Worm (Caenorhabditis elegans) whole organism, L2 larva: ENCODE data around the gene max-1.

ENCODE experiments used
- C34F6.9 ChIP-seq: fragments of 150-350 bp; optimal IDR thresholded peaks from 2 replicates; lab custom pipeline; 2014; ENCODE audit warnings: missing biosample characterization, missing genetic modification characterization
- F13H6.1 ChIP-seq: sonication (generic microtip); optimal IDR thresholded peaks from 2 replicates; lab custom pipeline; 2016; ENCODE audit warnings: missing genetic modification characterization, missing compliant biosample characterization
- Y55F3AM.14 ChIP-seq: fragments of 200-800 bp; sonication (Bioruptor generic); optimal IDR thresholded peaks from 2 replicates; lab custom pipeline; 2018; ENCODE audit warnings: mild to moderate bottlenecking, missing genetic modification characterization, missing compliant biosample characterization
- alr-1 ChIP-seq: fragments of 150-350 bp; optimal IDR thresholded peaks from 2 replicates; lab custom pipeline; 2014; ENCODE audit warnings: missing biosample characterization, missing genetic modification characterization
- blmp-1 ChIP-seq: sonication (generic microtip); optimal IDR thresholded peaks from 2 replicates; lab custom pipeline; 2017; ENCODE audit warnings: missing genetic modification characterization, mild to moderate bottlenecking, missing compliant biosample characterization, antibody characterized with exemption, moderate library complexity; ENCODE audit not compliant: insufficient read depth
- ceh-16 ChIP-seq: fragments of 150-350 bp; optimal IDR thresholded peaks from 2 replicates; lab custom pipeline; 2014; ENCODE audit warnings: missing biosample characterization, missing genetic modification characterization
- ceh-82 ChIP-seq: fragments of 150-350 bp; optimal IDR thresholded peaks from 2 replicates; lab custom pipeline; 2014; ENCODE audit warnings: missing biosample characterization, missing genetic modification characterization
- egl-27 ChIP-seq: sonication (generic microtip); optimal IDR thresholded peaks from 3 replicates; lab custom pipeline; 2017; ENCODE audit warnings: missing biosample characterization, missing genetic modification reagents, missing genetic modification characterization
- elt-1 ChIP-seq: fragments of 150-350 bp; optimal IDR thresholded peaks from 2 replicates; lab custom pipeline; 2014; ENCODE audit warnings: missing biosample characterization, missing genetic modification characterization
- fos-1 ChIP-seq: fragments of 150-350 bp; optimal IDR thresholded peaks from 2 replicates; lab custom pipeline; 2014; ENCODE audit warnings: missing biosample characterization, missing genetic modification characterization
- gmeb-1 ChIP-seq: fragments of 150-350 bp; optimal IDR thresholded peaks from 2 replicates; lab custom pipeline; 2014; ENCODE audit warnings: missing biosample characterization, missing genetic modification characterization
- lin-11 ChIP-seq: fragments of 150-350 bp; sonication (generic microtip); optimal IDR thresholded peaks from 2 replicates; lab custom pipeline; 2014; ENCODE audit warnings: missing biosample characterization, missing genetic modification characterization, inconsistent platforms, mixed read lengths
- lin-39 ChIP-seq: fragments of 150-350 bp; optimal IDR thresholded peaks from 2 replicates; lab custom pipeline; 2014; ENCODE audit warnings: missing biosample characterization, missing genetic modification reagents, missing genetic modification characterization
- lsy-2 ChIP-seq, 2 experiments: fragments of 150-350 bp in 1 of 2; sonication (generic microtip) in 1 of 2; optimal IDR thresholded peaks; 2 replicates each; lab custom pipeline; 2014 to 2017; ENCODE audit warnings: missing biosample characterization in 2 of 2, missing genetic modification characterization in 2 of 2
- mab-5 ChIP-seq: fragments of 150-350 bp; optimal IDR thresholded peaks from 2 replicates; lab custom pipeline; 2014; ENCODE audit warnings: missing biosample characterization, missing genetic modification characterization
- mdl-1 ChIP-seq, 2 experiments: fragments of 150-350 bp in 1 of 2; sonication (generic microtip) in 1 of 2; optimal IDR thresholded peaks; 2 replicates each; lab custom pipeline; 2017; ENCODE audit warnings: missing biosample characterization in 2 of 2, missing genetic modification characterization in 2 of 2
- nhr-10 ChIP-seq: sonication (generic microtip); optimal IDR thresholded peaks from 2 replicates; lab custom pipeline; 2017; ENCODE audit warnings: missing biosample characterization, missing genetic modification characterization
- nhr-11 ChIP-seq: fragments of 150-350 bp; optimal IDR thresholded peaks from 2 replicates; lab custom pipeline; 2014; ENCODE audit warnings: missing biosample characterization, missing genetic modification characterization
- nhr-12 ChIP-seq: fragments of 150-350 bp; optimal IDR thresholded peaks from 2 replicates; lab custom pipeline; 2014; ENCODE audit warnings: missing biosample characterization, missing genetic modification characterization
- nhr-129 ChIP-seq: fragments of 150-350 bp; optimal IDR thresholded peaks from 2 replicates; lab custom pipeline; 2014; ENCODE audit warnings: missing biosample characterization, missing genetic modification characterization
- nhr-237 ChIP-seq: fragments of 150-350 bp; optimal IDR thresholded peaks from 2 replicates; lab custom pipeline; 2014; ENCODE audit warnings: missing biosample characterization, missing genetic modification characterization
- nhr-25 ChIP-seq: fragments of 150-350 bp; sonication (generic microtip); optimal IDR thresholded peaks from 3 replicates; lab custom pipeline; 2014; ENCODE audit warnings: missing biosample characterization, missing genetic modification characterization
- nhr-6 ChIP-seq: fragments of 150-350 bp; optimal IDR thresholded peaks from 2 replicates; lab custom pipeline; 2014; ENCODE audit warnings: missing biosample characterization, missing genetic modification characterization
- peb-1 ChIP-seq: fragments of 150-350 bp; optimal IDR thresholded peaks from 2 replicates; lab custom pipeline; 2014; ENCODE audit warnings: missing biosample characterization, missing genetic modification characterization
- sem-4 ChIP-seq: fragments of 150-350 bp; optimal IDR thresholded peaks from 2 replicates; lab custom pipeline; 2014; ENCODE audit warnings: missing biosample characterization, missing genetic modification reagents, missing genetic modification characterization
- skn-1 ChIP-seq: sonication (generic microtip); optimal IDR thresholded peaks from 2 replicates; lab custom pipeline; 2017; ENCODE audit warnings: missing biosample characterization, missing genetic modification characterization
- sma-3 ChIP-seq: sonication (generic microtip); optimal IDR thresholded peaks from 2 replicates; lab custom pipeline; 2016; ENCODE audit warnings: missing genetic modification reagents, missing genetic modification characterization, missing compliant biosample characterization
- sma-9 ChIP-seq, 2 experiments: fragments of 150-350 bp in 1 of 2; sonication (generic microtip) in 1 of 2; optimal IDR thresholded peaks; 2 replicates each; lab custom pipeline; 2014 to 2016; ENCODE audit warnings: missing genetic modification characterization in 2 of 2, mild to moderate bottlenecking in 1 of 2, missing biosample characterization in 1 of 2, missing compliant biosample characterization in 1 of 2, missing genetic modification reagents in 1 of 2, moderate library complexity in 1 of 2
- unc-55 ChIP-seq: fragments of 150-350 bp; sonication (generic microtip); optimal IDR thresholded peaks from 3 replicates; lab custom pipeline; 2014; ENCODE audit warnings: missing biosample characterization, missing genetic modification reagents, missing genetic modification characterization
- unc-62 ChIP-seq: fragments of 150-350 bp; optimal IDR thresholded peaks from 2 replicates; lab custom pipeline; 2014; ENCODE audit warnings: missing biosample characterization, missing genetic modification reagents, missing genetic modification characterization
- zag-1 ChIP-seq: fragments of 150-350 bp; optimal IDR thresholded peaks from 2 replicates; lab custom pipeline; 2014; ENCODE audit warnings: missing biosample characterization, missing genetic modification characterization
- ztf-1 ChIP-seq: fragments of 200-800 bp; sonication (Bioruptor generic); conservative IDR thresholded peaks from 2 replicates; pipeline ENCODE4 v1.3.6; 2022; ENCODE audit warnings: missing genetic modification characterization, missing compliant biosample characterization
- ztf-4 ChIP-seq: fragments of 150-350 bp; optimal IDR thresholded peaks from 2 replicates; lab custom pipeline; 2014; ENCODE audit warnings: missing biosample characterization, missing genetic modification characterization

The max-1 gene

ce11 chrV:13075432-13075831, 44.6 kb downstream of the max-1 start:
- no peak for TF ChIP-seq nhr-129 (tag; lab: Kevin White, UChicago)
- no peak for TF ChIP-seq peb-1 (tag; lab: Kevin White, UChicago)
- TF ChIP-seq skn-1, result no peak

DNA sequence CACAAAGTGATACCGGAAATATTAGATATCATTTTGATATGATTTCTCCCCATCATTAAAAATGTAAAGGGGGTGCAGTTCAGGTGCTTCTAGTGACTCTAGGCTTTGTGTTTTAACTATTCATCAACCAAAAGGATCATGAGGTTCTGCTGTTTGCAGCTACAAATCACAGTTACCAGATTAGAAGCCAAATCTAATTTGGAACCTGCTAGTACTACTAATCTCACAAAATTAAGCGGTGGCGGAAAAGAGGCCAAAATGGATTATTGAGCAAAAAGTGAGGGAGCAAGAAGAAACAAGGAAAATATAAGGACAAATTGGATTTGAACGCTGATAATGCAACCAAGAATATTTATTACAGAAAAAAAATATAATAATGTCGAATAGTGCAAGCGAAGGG, 45.9 kb downstream of the max-1 start:
- TF ChIP-seq egl-27 (tag; lab: Kevin White, UChicago), result no peak
- TF ChIP-seq lin-11 (tag; lab: Kevin White, UChicago), result no peak
- no peak for TF ChIP-seq nhr-11 (tag; lab: Kevin White, UChicago)
- no peak for TF ChIP-seq sma-3 (GFP tag; lab: Kevin White, UChicago)
- no peak for TF ChIP-seq lin-39 (tag; lab: Kevin White, UChicago)
- TF ChIP-seq ceh-16 (tag; lab: Kevin White, UChicago), result no peak
- TF ChIP-seq F13H6.1, result no peak
- TF ChIP-seq blmp-1 (tag; lab: Kevin White, UChicago), result no peak
- TF ChIP-seq sem-4 (tag; lab: Kevin White, UChicago), result no peak
- TF ChIP-seq nhr-25 (tag; lab: Kevin White, UChicago), result no peak
- TF ChIP-seq nhr-12 (tag; lab: Kevin White, UChicago), result no peak
- TF ChIP-seq fos-1, result no peak
- no peak for TF ChIP-seq gmeb-1 (tag; lab: Kevin White, UChicago)
- TF ChIP-seq nhr-6 (tag; lab: Kevin White, UChicago), result no peak
- TF ChIP-seq nhr-10, result no peak
- TF ChIP-seq zag-1 (tag; lab: Kevin White, UChicago), result no peak

DNA sequence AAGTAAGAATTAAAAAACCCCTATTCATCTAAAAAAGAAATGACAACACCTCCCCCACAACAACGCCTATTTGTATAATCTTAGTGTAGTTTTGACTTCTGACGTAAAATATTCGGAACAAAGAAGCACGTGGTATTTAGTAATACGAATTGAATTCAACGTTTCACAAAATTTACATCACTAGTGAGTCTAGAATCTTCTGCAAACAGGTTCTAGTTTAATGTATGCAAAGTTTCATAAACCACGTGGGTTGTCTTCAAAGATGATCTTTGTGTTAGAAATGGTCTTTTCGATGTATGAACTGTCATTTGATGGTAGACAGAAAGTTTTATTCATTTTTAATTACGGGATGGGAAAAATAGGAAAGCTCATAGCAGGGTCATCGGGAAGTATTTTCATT, 46.9 kb downstream of the max-1 start:
- TF ChIP-seq gmeb-1 (tag; lab: Kevin White, UChicago) (no peak), nhr-25 (tag; lab: Kevin White, UChicago) (peak; percentile 51)
- TF ChIP-seq, all 48 proteins: peak for 1

DNA sequence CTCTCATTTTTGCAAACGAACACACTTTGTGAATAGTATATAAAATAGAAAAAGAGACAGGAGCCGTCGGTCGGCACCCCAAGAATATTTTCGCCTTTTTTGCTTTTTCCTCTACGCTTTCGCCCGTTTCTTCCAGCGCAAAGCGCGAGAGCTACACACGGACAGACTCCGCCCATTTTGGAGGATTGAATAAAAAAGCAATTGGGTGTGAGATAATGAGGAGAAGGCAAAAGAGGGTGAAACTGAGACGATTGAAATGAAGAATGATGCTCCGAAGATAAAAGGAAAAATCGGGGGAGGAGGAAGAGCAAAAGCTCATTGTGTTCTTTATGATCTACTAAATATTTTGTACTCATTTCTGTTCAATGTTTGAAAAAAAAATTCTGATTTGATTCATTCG, 49.0 kb downstream of the max-1 start, which contains the start of gene C34B4.3:
Gene C34B4.3, minus strand, starts transcription at position 101 of the 400 bp plus-strand sequence.
- TF ChIP-seq unc-55 (GFP tag; lab: Kevin White, UChicago), result no peak
- no peak for TF ChIP-seq mab-5 (tag; lab: Kevin White, UChicago)
- TF ChIP-seq C34F6.9 (tag; lab: Kevin White, UChicago), result no peak
- TF ChIP-seq nhr-237 (tag; lab: Kevin White, UChicago), result no peak
- no peak for TF ChIP-seq ztf-1

DNA sequence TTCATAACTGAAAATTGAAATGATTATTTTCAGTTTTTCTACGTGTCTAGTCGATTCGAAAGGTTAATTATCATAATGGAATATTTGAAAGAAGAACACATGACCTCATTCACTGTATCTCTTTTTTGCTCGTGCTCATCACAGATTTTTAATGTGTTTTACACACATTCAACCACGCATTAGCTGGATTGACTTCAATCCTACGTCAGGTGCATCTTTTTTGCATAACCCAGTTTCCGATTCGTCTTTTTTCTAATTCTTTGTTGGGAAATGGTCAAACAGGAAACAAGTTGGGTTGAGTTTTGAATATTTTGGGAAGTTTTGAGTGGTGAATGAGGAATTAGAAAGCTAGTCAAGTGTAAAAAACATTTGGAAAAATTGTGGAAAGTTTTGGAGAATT, 49.7 kb downstream of the max-1 start:
- TF ChIP-seq peb-1 (tag; lab: Kevin White, UChicago) (no peak), skn-1 (no peak), elt-1 (tag; lab: Kevin White, UChicago) (no peak), fos-1 (no peak), sma-9 (GFP tag; optimal IDR thresholded peaks at IDR 0.05; lab: Kevin White, UChicago) (no peak), sma-9 (tag; optimal IDR thresholded peaks at IDR 0.05; lab: Kevin White, UChicago) (no peak), lsy-2 (tag; optimal IDR thresholded peaks at IDR 0.05; lab: Kevin White, UChicago) (no peak)

- TF ChIP-seq ceh-82 (tag; lab: Kevin White, UChicago) (no peak), sma-9 (GFP tag; optimal IDR thresholded peaks at IDR 0.05; lab: Kevin White, UChicago) (no peak), sma-9 (tag; optimal IDR thresholded peaks at IDR 0.05; lab: Kevin White, UChicago) (no peak), blmp-1 (tag; lab: Kevin White, UChicago) (no peak), sma-3 (GFP tag; lab: Kevin White, UChicago) (no peak)
Observed at ce11 chrV:13064164-13064563, 55.9 kb downstream of the max-1 start.

- no peak for TF ChIP-seq sma-3 (GFP tag; lab: Kevin White, UChicago)
Observed at ce11 chrV:13063402-13063801, 56.6 kb downstream of the max-1 start.

DNA sequence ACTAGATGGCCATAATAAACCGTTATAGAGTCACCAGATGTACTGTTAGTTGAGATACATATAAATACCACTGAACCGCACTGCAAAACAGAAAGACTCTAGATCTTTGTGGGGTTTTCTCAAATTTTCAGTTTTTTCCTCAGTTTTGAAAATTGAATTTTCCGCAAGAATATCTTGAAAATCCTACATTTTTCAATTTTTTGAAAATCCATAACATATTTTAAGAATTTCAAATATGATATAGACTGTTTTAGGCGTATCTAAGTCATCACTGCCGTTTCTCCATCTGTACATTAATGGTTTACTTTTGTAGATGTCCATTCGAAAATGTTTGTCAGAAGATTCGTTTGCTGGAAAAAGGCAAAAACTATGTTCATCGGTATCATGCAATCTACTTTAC, 58.2 kb downstream of the max-1 start, which contains the start of gene F42E8.1:
Gene F42E8.1, plus strand, starts transcription at position 301 of the 400 bp plus-strand sequence.
- no peak for TF ChIP-seq C34F6.9 (tag; lab: Kevin White, UChicago)
- TF ChIP-seq lsy-2 (tag; optimal IDR thresholded peaks at IDR 0.05; lab: Kevin White, UChicago), result no peak
- TF ChIP-seq Y55F3AM.14 (GFP tag; lab: Kevin White, UChicago), result no peak
- no peak for TF ChIP-seq lin-39 (tag; lab: Kevin White, UChicago)
- no peak for TF ChIP-seq ztf-4 (tag; lab: Kevin White, UChicago)
- TF ChIP-seq nhr-11 (tag; lab: Kevin White, UChicago), result no peak
- no peak for TF ChIP-seq sma-9 (GFP tag; optimal IDR thresholded peaks at IDR 0.05; lab: Kevin White, UChicago)
- no peak for TF ChIP-seq sma-9 (tag; optimal IDR thresholded peaks at IDR 0.05; lab: Kevin White, UChicago)
- no peak for TF ChIP-seq egl-27 (tag; lab: Kevin White, UChicago)
- no peak for TF ChIP-seq unc-62 (GFP tag; lab: Kevin White, UChicago)
- TF ChIP-seq ceh-16 (tag; lab: Kevin White, UChicago), result no peak
- no peak for TF ChIP-seq mab-5 (tag; lab: Kevin White, UChicago)
- no peak for TF ChIP-seq peb-1 (tag; lab: Kevin White, UChicago)
- no peak for TF ChIP-seq nhr-12 (tag; lab: Kevin White, UChicago)
- TF ChIP-seq mdl-1 (tag; optimal IDR thresholded peaks at IDR 0.05; lab: Kevin White, UChicago), result no peak
- no peak for TF ChIP-seq alr-1 (tag; lab: Kevin White, UChicago)
- TF ChIP-seq nhr-129 (tag; lab: Kevin White, UChicago), result no peak
